Worm (Caenorhabditis elegans): ENCODE results near the gene K10D6.4.

DNA sequence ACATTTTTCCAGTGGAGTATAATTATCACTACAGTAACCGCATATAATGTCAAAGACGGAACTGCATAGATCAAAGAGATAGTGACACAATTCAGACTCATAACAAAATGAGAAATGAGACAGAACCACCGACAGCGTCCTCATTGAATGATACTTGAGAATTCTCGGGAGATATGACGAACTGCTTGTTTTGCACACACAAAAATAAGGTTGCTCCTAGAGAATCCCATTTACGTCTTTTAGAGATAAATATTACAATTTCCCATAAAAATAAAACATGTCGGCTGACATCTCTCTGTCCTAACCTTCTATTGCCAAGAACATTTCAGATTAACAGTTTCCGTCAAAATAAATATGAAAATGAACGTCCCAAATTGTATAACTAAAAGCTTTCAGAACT is 46.2 kb upstream of the K10D6.4 start, which contains the start of gene srg-38:
- TF ChIP-seq tbx-9 (tag; optimal IDR thresholded peaks at IDR 0.05; ENCODE audit: borderline replicate concordance) (no peak), ekl-4 (GFP tag; IDR thresholded peaks at IDR 0.05) (no peak), ama-1 (optimal IDR thresholded peaks at IDR 0.05) (no peak), ama-1 (GFP tag; optimal IDR thresholded peaks at IDR 0.05) (no peak), snpc-4 (GFP tag; optimal IDR thresholded peaks at IDR 0.05) (no peak), snpc-4 (tag; optimal IDR thresholded peaks at IDR 0.05) (no peak), lin-35 (GFP tag; optimal IDR thresholded peaks at IDR 0.05) (no peak)
